Fruit fly (Drosophila melanogaster) whole organism, prepupa: ENCODE measurements around the gene Tm2.

ENCODE experiments used
- CG10631 ChIP-seq: fragments of 200-800 bp; sonication (Bioruptor generic); optimal IDR thresholded peaks from 2 replicates; lab custom pipeline; 2016; ENCODE audit warnings: missing biosample characterization, missing genetic modification characterization
- CG3032 ChIP-seq: fragments of 200-800 bp; optimal IDR thresholded peaks from 2 replicates; lab custom pipeline; 2019; ENCODE audit warnings: missing biosample characterization, mild to moderate bottlenecking, missing genetic modification characterization, moderate library complexity
- CG6163 ChIP-seq: fragments of 200-800 bp; sonication (Bioruptor generic); IDR thresholded peaks from 3 replicates; pipeline ENCODE4 v1.3.6; 2022; ENCODE audit warnings: missing biosample characterization, missing genetic modification characterization
- CG6792 ChIP-seq: fragments of 200-800 bp; sonication (Bioruptor generic); optimal IDR thresholded peaks from 3 replicates; lab custom pipeline; 2016; ENCODE audit warnings: missing biosample characterization, missing genetic modification characterization
- CG6808 ChIP-seq: fragments of 200-800 bp; sonication (Bioruptor generic); optimal IDR thresholded peaks from 3 replicates; lab custom pipeline; 2017; ENCODE audit warnings: missing biosample characterization, missing genetic modification characterization, mild to moderate bottlenecking, moderate library complexity, missing genetic modification reagents
- CG8119 ChIP-seq: fragments of 200-800 bp; sonication (Bioruptor generic); IDR thresholded peaks from 3 replicates; pipeline ENCODE4 v1.3.6; 2022; ENCODE audit warnings: missing biosample characterization, missing genetic modification characterization
- Ets96B ChIP-seq: fragments of 200-800 bp; optimal IDR thresholded peaks from 2 replicates; lab custom pipeline; 2019; ENCODE audit warnings: missing biosample characterization, mild to moderate bottlenecking, missing genetic modification characterization, moderate library complexity
- Smox ChIP-seq: fragments of 200-800 bp; sonication (Bioruptor generic); optimal IDR thresholded peaks from 3 replicates; lab custom pipeline; 2016; ENCODE audit warnings: missing biosample characterization, missing genetic modification characterization
- Sox15 ChIP-seq: fragments of 200-800 bp; sonication (Bioruptor generic); optimal IDR thresholded peaks from 3 replicates; lab custom pipeline; 2016; ENCODE audit warnings: missing biosample characterization, missing genetic modification characterization

DNA sequence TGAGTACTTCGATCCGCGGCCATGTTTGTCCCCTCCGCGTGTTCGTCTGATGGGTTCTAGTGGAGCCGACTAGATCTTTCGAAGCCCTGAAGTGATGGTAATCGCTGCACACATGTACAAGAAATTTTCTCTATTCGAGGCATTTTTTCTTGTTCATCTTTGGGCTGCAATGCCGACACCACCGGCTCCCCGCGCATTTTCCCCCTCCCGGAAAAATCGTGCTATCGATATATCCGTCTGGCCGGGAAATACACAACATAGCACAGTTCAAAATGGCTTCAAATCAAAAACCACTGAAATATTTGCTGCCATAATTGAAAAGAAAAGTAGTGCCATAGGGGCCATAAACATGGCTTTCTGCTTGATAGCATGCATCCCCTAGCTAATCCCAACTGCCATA, 46.0 kb upstream of the Tm2 start:
- no peak for TF ChIP-seq CG6163 (GFP tag; lab: Robert Waterston, UW)
- TF ChIP-seq CG8119 (GFP tag; lab: Robert Waterston, UW), result no peak
- no peak for TF ChIP-seq CG3032 (tag; lab: Kevin White, UChicago)
- no peak for TF ChIP-seq Smox (GFP tag; lab: Kevin White, UChicago)
- TF ChIP-seq CG6792, result no peak
- no peak for TF ChIP-seq Ets96B (tag; lab: Kevin White, UChicago)
- TF ChIP-seq CG6808 (GFP tag; lab: Kevin White, UChicago), result no peak
- TF ChIP-seq CG10631 (GFP tag; lab: Kevin White, UChicago), result no peak
- no peak for TF ChIP-seq Sox15
